Worm (Caenorhabditis elegans): ENCODE measurements around the gene magi-1.

magi-1 gene

DNA sequence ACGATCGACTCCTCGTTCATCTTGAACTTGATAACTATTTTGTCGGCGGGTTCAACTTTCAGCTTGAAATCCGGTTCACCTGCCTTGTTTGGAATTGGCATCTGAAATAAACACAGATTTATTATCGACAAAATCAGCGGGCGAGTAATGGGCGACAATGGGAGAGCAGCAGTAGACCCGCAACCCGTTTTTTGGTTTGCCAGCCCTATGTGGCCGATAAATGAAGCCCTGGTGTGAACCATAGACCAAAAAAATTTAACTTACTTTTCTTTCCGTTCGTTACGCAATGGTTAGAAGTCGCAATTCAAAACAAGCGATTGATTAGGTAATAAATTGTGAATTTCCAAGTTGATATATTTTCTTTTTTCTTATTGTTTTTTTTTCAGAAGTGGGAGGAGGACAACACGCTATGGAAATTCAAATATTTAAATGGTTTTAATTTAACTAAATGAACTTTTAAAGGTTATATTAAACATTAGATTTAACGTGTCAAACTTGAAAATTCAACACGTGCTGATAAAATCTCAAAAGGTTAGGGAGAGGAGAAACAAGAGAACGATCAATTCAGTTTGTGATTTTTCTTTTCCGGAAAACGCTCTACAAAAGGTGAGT lies 11.0 kb upstream of the magi-1 start, which contains the start of the genes T22B3.3 and alg-3:
Gene T22B3.3, minus strand, starts transcription at position 101 of the 612 bp plus-strand sequence.
Gene alg-3, plus strand, starts transcription at position 562 of the 612 bp plus-strand sequence.
- TF ChIP-seq nhr-11 (tag; optimal IDR thresholded peaks at IDR 0.05) = no peak

DNA sequence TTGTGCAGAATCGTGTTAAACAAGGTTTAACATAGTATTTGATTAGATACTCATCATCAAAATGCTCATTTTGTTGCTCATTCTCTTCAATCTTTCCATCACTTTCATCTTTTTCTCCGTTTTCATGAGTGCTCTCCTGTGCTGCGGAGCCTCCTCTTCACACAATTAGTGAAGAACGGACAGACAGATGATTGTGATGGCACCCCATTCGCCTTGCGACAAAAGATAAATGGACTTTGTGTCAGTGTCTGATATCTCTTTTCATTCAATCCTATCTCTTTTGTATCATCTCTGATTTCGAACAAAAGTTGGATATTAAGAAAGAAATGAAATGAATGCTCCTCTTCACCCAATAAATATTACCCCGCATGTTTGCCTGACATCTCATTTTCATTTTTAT lies 4.5 kb upstream of the magi-1 start:
- TF ChIP-seq C34F6.9 (tag; optimal IDR thresholded peaks at IDR 0.05) (peak; percentile 35), lsy-2 (tag; optimal IDR thresholded peaks at IDR 0.05) (peak in 1 of 2 experiments; percentile 2), nhr-129 (tag; optimal IDR thresholded peaks at IDR 0.05) (peak; percentile 58), nhr-77 (tag; optimal IDR thresholded peaks at IDR 0.05) (no peak), F13H6.1 (tag; optimal IDR thresholded peaks at IDR 0.05) (peak; percentile 58), Y55F3AM.14 (GFP tag; optimal IDR thresholded peaks at IDR 0.05) (no peak), snpc-4 (tag; optimal IDR thresholded peaks at IDR 0.05) (no peak)

DNA sequence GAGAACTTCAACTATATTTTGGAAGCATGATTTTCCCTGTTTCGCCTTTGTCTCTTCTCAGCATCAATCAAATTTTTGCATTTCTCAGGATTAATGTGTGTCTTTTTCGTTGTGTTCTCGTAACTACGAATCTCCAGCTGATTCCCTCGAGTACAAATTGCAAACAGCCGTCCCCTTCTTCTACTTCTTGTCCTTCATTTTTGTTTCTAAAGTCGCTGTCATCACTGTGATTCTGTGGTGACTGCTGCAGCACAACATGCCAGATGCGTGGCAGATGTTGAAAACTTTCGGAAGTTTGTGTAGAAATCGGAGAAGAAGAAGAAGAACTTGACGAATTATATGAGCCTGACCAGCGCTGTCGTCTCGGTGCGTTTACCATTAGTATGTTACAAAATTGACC lies 1.6 kb upstream of the magi-1 start:
- TF ChIP-seq mab-5 (tag; optimal IDR thresholded peaks at IDR 0.05) (peak; percentile 47), unc-55 (GFP tag; optimal IDR thresholded peaks at IDR 0.05) (peak; percentile 23), nhr-129 (tag; optimal IDR thresholded peaks at IDR 0.05) (no peak)

DNA sequence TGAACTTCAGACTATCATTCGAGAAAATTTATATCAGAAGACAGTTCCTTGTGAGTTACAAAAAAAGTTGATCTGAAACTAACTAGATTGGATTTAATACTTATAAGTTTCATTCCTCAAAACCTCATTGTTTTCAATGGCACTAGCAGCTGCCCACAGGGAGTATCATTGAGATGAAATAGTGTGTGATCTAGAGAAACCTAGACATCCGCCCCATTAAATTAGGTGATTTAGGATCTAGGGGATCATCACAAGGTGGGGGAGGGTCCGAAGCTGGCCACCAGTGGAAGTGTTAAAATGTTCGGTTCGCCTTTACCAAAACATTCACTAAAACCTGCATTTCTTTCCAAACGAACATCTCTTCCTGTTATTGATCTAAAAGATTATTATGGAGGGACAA lies 1.6 kb downstream of the magi-1 start:
- TF ChIP-seq ZK546.5 (tag; optimal IDR thresholded peaks at IDR 0.05) (no peak), mab-5 (tag; optimal IDR thresholded peaks at IDR 0.05) (no peak), lin-39 (tag; optimal IDR thresholded peaks at IDR 0.05) (no peak), fos-1 (tag; optimal IDR thresholded peaks at IDR 0.05) (no peak)

DNA sequence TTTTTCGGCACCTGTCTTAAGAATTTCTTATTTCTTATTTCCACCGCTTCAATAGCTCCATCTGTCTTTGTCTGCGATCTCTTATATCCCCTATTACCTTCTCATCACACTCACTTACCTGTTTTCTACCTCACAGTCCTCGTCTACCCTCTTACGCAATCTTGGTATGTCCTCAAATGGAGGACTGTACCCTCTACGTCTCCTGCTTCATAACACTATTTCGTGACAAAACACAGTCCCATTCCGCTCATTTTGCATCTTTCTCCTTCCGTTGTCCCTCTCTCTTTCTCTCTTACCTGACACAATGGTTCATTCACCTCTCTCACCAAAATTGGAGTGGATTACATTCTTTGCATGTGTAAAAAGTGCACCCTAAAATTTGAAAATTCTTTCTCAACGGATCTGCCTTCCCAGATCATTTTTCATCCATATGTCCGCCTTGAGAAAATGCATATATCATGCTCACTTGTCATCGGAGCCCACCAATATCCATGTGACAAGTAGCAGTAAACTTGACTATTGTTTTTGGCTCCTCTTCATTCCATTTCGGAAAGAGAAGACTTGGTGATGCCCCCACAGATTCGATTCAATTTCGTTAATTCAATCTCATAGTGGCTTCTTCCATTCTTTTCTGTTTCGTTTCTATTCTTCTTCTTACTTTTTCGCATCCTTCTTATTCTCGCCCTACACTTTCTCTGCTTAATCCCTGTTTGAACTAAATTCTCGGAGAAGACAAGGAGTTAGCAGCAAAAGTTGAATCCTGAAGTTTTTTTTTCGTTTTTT lies 2.4 kb downstream of the magi-1 start:
- no peak for TF ChIP-seq skn-1 (tag; optimal IDR thresholded peaks at IDR 0.05)
- no peak for TF ChIP-seq ceh-16 (tag; optimal IDR thresholded peaks at IDR 0.05)
- peak; percentile 33 for TF ChIP-seq unc-55 (GFP tag; optimal IDR thresholded peaks at IDR 0.05)
- peak; percentile 24 for TF ChIP-seq nhr-129 (tag; optimal IDR thresholded peaks at IDR 0.05)
- no peak for TF ChIP-seq lsy-2 (tag; optimal IDR thresholded peaks at IDR 0.05)
- TF ChIP-seq nhr-237 (tag; optimal IDR thresholded peaks at IDR 0.05) = no peak
- TF ChIP-seq zag-1 (tag; optimal IDR thresholded peaks at IDR 0.05) = peak; percentile 18
- TF ChIP-seq lin-13 (GFP tag; optimal IDR thresholded peaks at IDR 0.05) = no peak
- no peak for TF ChIP-seq elt-1 (tag; optimal IDR thresholded peaks at IDR 0.05)
- no peak for TF ChIP-seq nhr-12 (tag; optimal IDR thresholded peaks at IDR 0.05)
- no peak for TF ChIP-seq unc-62 (GFP tag; optimal IDR thresholded peaks at IDR 0.05)

DNA sequence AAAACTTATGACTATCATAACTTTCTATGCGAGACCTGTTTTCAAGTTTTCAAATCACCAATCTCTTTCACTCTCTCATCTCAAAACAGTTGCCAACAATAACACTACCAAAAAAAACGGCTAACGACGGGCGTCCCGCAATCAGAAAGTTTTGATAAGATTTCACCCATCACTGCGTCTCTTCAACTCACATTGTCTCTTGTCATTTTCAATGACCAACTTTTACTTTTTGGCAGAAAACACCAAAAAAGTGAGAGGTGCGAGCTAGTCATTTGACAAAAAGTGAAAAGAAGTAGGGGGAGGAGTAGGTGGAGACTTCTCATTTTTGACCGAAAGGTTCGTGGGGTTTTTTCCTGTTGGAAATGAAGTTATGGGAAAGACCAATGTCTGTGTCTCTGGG lies 3.8 kb downstream of the magi-1 start:
- peak; percentile 97 for TF ChIP-seq blmp-1 (tag; optimal IDR thresholded peaks at IDR 0.05; ENCODE audit: insufficient read depth)
- TF ChIP-seq unc-55 (GFP tag; optimal IDR thresholded peaks at IDR 0.05) = no peak
- no peak for TF ChIP-seq ZK546.5 (tag; optimal IDR thresholded peaks at IDR 0.05)
- no peak for TF ChIP-seq ceh-82 (tag; optimal IDR thresholded peaks at IDR 0.05)

DNA sequence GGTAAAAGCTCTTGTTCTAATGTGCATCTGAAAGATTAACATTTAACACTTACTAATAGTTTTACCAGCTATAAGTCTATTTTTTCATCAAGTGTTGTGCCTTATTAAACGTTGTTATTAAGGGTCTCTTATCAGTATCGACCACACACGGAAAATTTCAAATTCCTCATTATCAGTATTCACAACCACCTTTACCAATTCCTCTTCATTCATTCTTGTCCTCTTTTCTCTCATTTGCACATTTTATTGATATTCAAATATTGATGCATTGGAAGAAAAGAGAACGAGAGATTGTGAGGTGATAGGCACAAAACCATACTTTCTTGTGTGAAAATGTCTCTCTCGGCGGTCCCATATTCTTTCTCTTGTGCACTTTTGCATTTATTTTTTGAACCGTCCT lies 7.0 kb downstream of the magi-1 start:
- TF ChIP-seq crh-2 (tag; optimal IDR thresholded peaks at IDR 0.05) = peak; percentile 2
- TF ChIP-seq dmd-4 (tag; optimal IDR thresholded peaks at IDR 0.05) = no peak
- peak; percentile 75 for TF ChIP-seq fos-1 (tag; optimal IDR thresholded peaks at IDR 0.05)

DNA sequence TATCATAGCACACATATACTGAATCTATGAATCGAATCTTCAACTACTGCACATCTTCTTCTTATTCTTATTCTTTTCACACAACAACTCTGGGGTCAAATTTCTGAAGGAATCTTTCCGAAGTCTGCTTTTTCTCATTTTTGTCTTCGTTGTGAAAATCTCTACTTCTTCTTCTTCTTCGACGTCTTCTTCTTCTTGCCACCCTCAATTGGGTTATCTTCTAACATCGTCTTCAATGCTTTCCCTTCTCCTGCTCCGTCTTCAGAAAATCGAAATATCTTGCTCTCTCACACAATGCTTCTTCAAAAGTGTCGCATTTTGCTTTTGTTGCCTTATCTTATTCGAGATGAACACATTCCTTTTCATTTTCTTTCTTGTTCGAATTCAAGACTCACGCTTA lies 8.4 kb downstream of the magi-1 start:
- no peak for TF ChIP-seq nhr-21 (tag; optimal IDR thresholded peaks at IDR 0.05)
- TF ChIP-seq peb-1 (tag; optimal IDR thresholded peaks at IDR 0.05) = no peak
- no peak for TF ChIP-seq elt-3 (tag; optimal IDR thresholded peaks at IDR 0.05)
- TF ChIP-seq unc-55 (GFP tag; optimal IDR thresholded peaks at IDR 0.05) = no peak
- no peak for TF ChIP-seq gmeb-1 (tag; optimal IDR thresholded peaks at IDR 0.05)
- no peak for TF ChIP-seq alr-1 (tag; optimal IDR thresholded peaks at IDR 0.05)
- TF ChIP-seq F13H6.1 (tag; optimal IDR thresholded peaks at IDR 0.05) = no peak
- no peak for TF ChIP-seq sem-4 (tag; optimal IDR thresholded peaks at IDR 0.05)
- TF ChIP-seq ama-1 (optimal IDR thresholded peaks at IDR 0.05) = no peak
- no peak for TF ChIP-seq lin-13 (GFP tag; optimal IDR thresholded peaks at IDR 0.05)
- TF ChIP-seq nhr-25 (tag; optimal IDR thresholded peaks at IDR 0.05) = no peak
- no peak for TF ChIP-seq ztf-4 (tag; optimal IDR thresholded peaks at IDR 0.05)
- no peak for TF ChIP-seq ceh-16 (tag; optimal IDR thresholded peaks at IDR 0.05)
- no peak for TF ChIP-seq C34F6.9 (tag; optimal IDR thresholded peaks at IDR 0.05)
- no peak for TF ChIP-seq lsy-2 (tag; optimal IDR thresholded peaks at IDR 0.05)
- no peak for TF ChIP-seq egl-27 (tag; optimal IDR thresholded peaks at IDR 0.05)
- no peak for TF ChIP-seq sma-3 (GFP tag; optimal IDR thresholded peaks at IDR 0.05)
- TF ChIP-seq ztf-11 (tag; optimal IDR thresholded peaks at IDR 0.05) = no peak

Measured in whole organism, L2 larva.